Worm (Caenorhabditis elegans) whole organism, L1 larva: ENCODE results near the gene Y62H9A.9.

Source experiments
- C04F5.9 ChIP-seq: sonication (generic microtip); optimal IDR thresholded peaks from 2 replicates; lab custom pipeline; 2016; ENCODE audit warnings: missing genetic modification characterization, missing compliant biosample characterization
- C16A3.4 ChIP-seq: fragments of 150-350 bp; optimal IDR thresholded peaks from 2 replicates; lab custom pipeline; 2014; ENCODE audit warnings: missing biosample characterization, missing genetic modification characterization
- F16B12.6 ChIP-seq: fragments of 150-350 bp; optimal IDR thresholded peaks from 2 replicates; lab custom pipeline; 2014; ENCODE audit warnings: missing biosample characterization, missing genetic modification characterization
- Y116A8C.19 ChIP-seq: sonication (generic microtip); optimal IDR thresholded peaks from 2 replicates; lab custom pipeline; 2016; ENCODE audit warnings: missing compliant biosample characterization, missing genetic modification characterization, borderline replicate concordance
- aha-1 ChIP-seq: fragments of 150-350 bp; optimal IDR thresholded peaks from 2 replicates; lab custom pipeline; 2014; ENCODE audit warnings: missing biosample characterization, missing genetic modification characterization
- alr-1 ChIP-seq: fragments of 200-800 bp; sonication (Bioruptor generic); optimal IDR thresholded peaks from 2 replicates; lab custom pipeline; 2018; ENCODE audit warnings: borderline replicate concordance, mild to moderate bottlenecking, missing genetic modification characterization, missing compliant biosample characterization
- aly-2 ChIP-seq: fragments of 150-350 bp; optimal IDR thresholded peaks from 2 replicates; lab custom pipeline; 2014; ENCODE audit warnings: missing biosample characterization, missing genetic modification characterization
- ama-1 ChIP-seq: fragments of 150-350 bp; optimal IDR thresholded peaks from 2 replicates; lab custom pipeline; 2014
- blmp-1 ChIP-seq: fragments of 150-350 bp; optimal IDR thresholded peaks from 2 replicates; lab custom pipeline; 2014; ENCODE audit warnings: missing biosample characterization, missing genetic modification characterization
- ceh-90 ChIP-seq: sonication (generic microtip); optimal IDR thresholded peaks from 2 replicates; lab custom pipeline; 2016; ENCODE audit warnings: missing genetic modification characterization, missing compliant biosample characterization
- efl-1 ChIP-seq, 4 experiments: fragments of 150-350 bp; optimal IDR thresholded peaks in 3 of 4; peaks in 1 of 4; 1 replicate in 1 of 4; 2 replicates in 3 of 4; lab custom pipeline; 2014; ENCODE audit warnings: missing biosample characterization in 2 of 4, missing genetic modification characterization in 2 of 4, missing genetic modification reagents in 2 of 4
- egl-27 ChIP-seq, 2 experiments: fragments of 150-350 bp in 1 of 2; sonication (generic microtip); optimal IDR thresholded peaks; 3 replicates each; lab custom pipeline; 2017 to 2018; ENCODE audit warnings: missing biosample characterization in 2 of 2, missing genetic modification characterization in 2 of 2, missing genetic modification reagents in 2 of 2
- elt-3 ChIP-seq, 6 experiments: fragments of 150-350 bp in 1 of 6; sonication (generic microtip); optimal IDR thresholded peaks; 2 replicates each; lab custom pipeline; 2017 to 2018; ENCODE audit warnings: missing biosample characterization in 6 of 6, missing genetic modification characterization in 6 of 6, inconsistent platforms in 1 of 6
- ets-5 ChIP-seq: fragments of 200-800 bp; sonication (Bioruptor generic); IDR thresholded peaks from 2 replicates; pipeline ENCODE4 v1.3.6; 2022; ENCODE audit warnings: missing genetic modification characterization, missing compliant biosample characterization
- fkh-8 ChIP-seq: sonication (generic microtip); optimal IDR thresholded peaks from 2 replicates; lab custom pipeline; 2016; ENCODE audit warnings: mild to moderate bottlenecking, missing genetic modification characterization, missing compliant biosample characterization
- hpl-2 ChIP-seq: fragments of 150-350 bp; optimal IDR thresholded peaks from 2 replicates; lab custom pipeline; 2014; ENCODE audit warnings: missing biosample characterization, missing genetic modification reagents, missing genetic modification characterization
- irx-1 ChIP-seq: sonication (generic microtip); optimal IDR thresholded peaks from 2 replicates; lab custom pipeline; 2016; ENCODE audit warnings: missing genetic modification characterization, missing compliant biosample characterization
- isw-1 ChIP-seq: fragments of 200-800 bp; sonication (Bioruptor generic); IDR thresholded peaks from 2 replicates; pipeline ENCODE4 v1.3.6; 2022; ENCODE audit warnings: missing genetic modification characterization, missing compliant biosample characterization
- lin-14 ChIP-seq: fragments of 200-800 bp; sonication (Bioruptor generic); optimal IDR thresholded peaks from 2 replicates; lab custom pipeline; 2018; ENCODE audit warnings: mild to moderate bottlenecking, missing genetic modification characterization, moderate library complexity, missing compliant biosample characterization
- lin-15B ChIP-seq: fragments of 150-350 bp; sonication (generic microtip); optimal IDR thresholded peaks from 3 replicates; lab custom pipeline; 2014; ENCODE audit warnings: missing biosample characterization, missing genetic modification characterization
- lin-35 ChIP-seq, 2 experiments: fragments of 150-350 bp; optimal IDR thresholded peaks; 2 replicates each; lab custom pipeline; 2014; ENCODE audit warnings: missing biosample characterization in 2 of 2, missing genetic modification characterization in 2 of 2, missing genetic modification reagents in 2 of 2
- mab-9 ChIP-seq: fragments of 200-800 bp; sonication (Bioruptor generic); IDR thresholded peaks from 2 replicates; pipeline ENCODE4 v1.3.6; 2022; ENCODE audit warnings: missing genetic modification reagents, missing genetic modification characterization, missing compliant biosample characterization
- nhr-19 ChIP-seq: fragments of 200-800 bp; sonication (Bioruptor generic); conservative IDR thresholded peaks from 2 replicates; pipeline ENCODE4 v1.3.6; 2022; ENCODE audit warnings: missing genetic modification characterization, missing compliant biosample characterization
- nhr-47 ChIP-seq: sonication (generic microtip); optimal IDR thresholded peaks from 2 replicates; lab custom pipeline; 2016; ENCODE audit warnings: mild to moderate bottlenecking, missing genetic modification characterization, moderate library complexity, missing compliant biosample characterization
- nhr-77 ChIP-seq: fragments of 150-350 bp; optimal IDR thresholded peaks from 2 replicates; lab custom pipeline; 2014; ENCODE audit warnings: missing biosample characterization, missing genetic modification characterization
- nhr-85 ChIP-seq: sonication (generic microtip); peaks from one replicate; lab custom pipeline; 2016; ENCODE audit warnings: missing genetic modification characterization, inconsistent platforms, missing compliant biosample characterization
- pag-3 ChIP-seq: sonication (generic microtip); optimal IDR thresholded peaks from 2 replicates; lab custom pipeline; 2017; ENCODE audit warnings: missing genetic modification characterization, mild to moderate bottlenecking, missing compliant biosample characterization, antibody characterized with exemption, borderline replicate concordance; ENCODE audit not compliant: insufficient read depth
- sup-37 ChIP-seq: fragments of 200-800 bp; sonication (Bioruptor generic); optimal IDR thresholded peaks from 2 replicates; lab custom pipeline; 2018; ENCODE audit warnings: mild to moderate bottlenecking, missing genetic modification characterization, missing compliant biosample characterization
- tbx-2 ChIP-seq: sonication (generic microtip); optimal IDR thresholded peaks from 2 replicates; lab custom pipeline; 2016; ENCODE audit warnings: missing genetic modification characterization, missing compliant biosample characterization
- unc-130 ChIP-seq: fragments of 150-350 bp; optimal IDR thresholded peaks from 2 replicates; lab custom pipeline; 2017; ENCODE audit warnings: missing biosample characterization, missing genetic modification characterization, inconsistent platforms
- unc-86 ChIP-seq: sonication (generic microtip); optimal IDR thresholded peaks from 2 replicates; lab custom pipeline; 2016; ENCODE audit warnings: missing genetic modification characterization, missing compliant biosample characterization
- unc-98 ChIP-seq: fragments of 200-800 bp; sonication (Bioruptor generic); IDR thresholded peaks from 2 replicates; pipeline ENCODE4 v1.3.6; 2022; ENCODE audit warnings: missing genetic modification characterization, missing compliant biosample characterization
- zag-1 ChIP-seq: fragments of 150-350 bp; optimal IDR thresholded peaks from 2 replicates; lab custom pipeline; 2014; ENCODE audit warnings: missing biosample characterization, missing genetic modification characterization
- ztf-11 ChIP-seq, 2 experiments: sonication (generic microtip); optimal IDR thresholded peaks; 2 replicates each; lab custom pipeline; 2016 to 2017; ENCODE audit warnings: missing genetic modification characterization in 2 of 2, missing biosample characterization in 1 of 2, missing compliant biosample characterization in 1 of 2

Gene Y62H9A.9

DNA sequence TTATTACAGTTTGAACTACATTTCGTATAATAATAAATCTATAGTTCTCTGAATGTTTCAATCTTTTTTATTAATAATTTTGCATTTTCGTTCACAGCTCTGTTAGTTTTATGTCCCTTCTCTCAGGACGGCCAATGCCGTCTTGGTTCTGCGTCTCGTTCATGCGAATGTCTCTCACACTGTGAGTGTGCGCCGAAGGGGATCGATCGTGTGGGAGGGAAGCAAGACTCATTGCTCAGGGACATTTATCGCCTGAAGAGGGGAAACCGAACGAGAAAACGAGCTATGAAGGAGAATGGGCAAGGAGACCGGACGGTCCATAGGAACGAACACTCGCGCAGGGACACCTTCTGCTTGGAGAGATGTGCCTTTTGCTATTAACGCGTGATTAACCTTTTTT, 1.1 kb upstream of the Y62H9A.9 start (continued):
- TF ChIP-seq lin-15B (tag; lab: Kevin White, UChicago) (no peak), aha-1 (tag; lab: Kevin White, UChicago) (no peak), nhr-47 (tag; lab: Kevin White, UChicago) (peak; percentile 41), unc-86 (no peak), egl-27 (tag; optimal IDR thresholded peaks at IDR 0.05; lab: Kevin White, UChicago) (no peak), nhr-19 (GFP tag; lab: Robert Waterston, UW) (no peak), ztf-11 (tag; optimal IDR thresholded peaks at IDR 0.05; lab: Kevin White, UChicago) (no peak)

- TF ChIP-seq Y116A8C.19 (tag; lab: Kevin White, UChicago) = no peak
- TF ChIP-seq F16B12.6 = no peak
- no peak for TF ChIP-seq unc-98 (GFP tag; lab: Robert Waterston, UW)
- TF ChIP-seq C04F5.9 (tag; lab: Kevin White, UChicago) = no peak
- TF ChIP-seq efl-1 (optimal IDR thresholded peaks at IDR 0.05; lab: Kevin White, UChicago) = no peak
- no peak for TF ChIP-seq efl-1 (GFP tag; optimal IDR thresholded peaks at IDR 0.05 in 1 of 2; lab: Kevin White, UChicago)
- TF ChIP-seq nhr-77 (tag; lab: Kevin White, UChicago) = no peak
- TF ChIP-seq irx-1 (tag; lab: Kevin White, UChicago) = no peak
- no peak for TF ChIP-seq aha-1 (tag; lab: Kevin White, UChicago)
- no peak for TF ChIP-seq unc-130
- TF ChIP-seq ceh-90 (tag; lab: Kevin White, UChicago) = no peak
- no peak for TF ChIP-seq egl-27 (tag; optimal IDR thresholded peaks at IDR 0.05; lab: Kevin White, UChicago)
- TF ChIP-seq ama-1 = no peak
- TF ChIP-seq lin-35 (GFP tag; optimal IDR thresholded peaks at IDR 0.05; lab: Kevin White, UChicago) = no peak
Measured at ce11 chrX:11896708-11897107, 1.2 kb downstream of the Y62H9A.9 start.

ce11 chrX:11892328-11892727, 5.6 kb downstream of the Y62H9A.9 start, which contains the start of gene Y62H9A.8:
TSS of gene Y62H9A.8 (minus strand) at chrX:11892428.
- TF ChIP-seq zag-1 (tag; lab: Kevin White, UChicago) (no peak), lin-15B (tag; lab: Kevin White, UChicago) (no peak), nhr-19 (GFP tag; lab: Robert Waterston, UW) (no peak), sup-37 (GFP tag; lab: Kevin White, UChicago) (no peak), C16A3.4 (tag; lab: Kevin White, UChicago) (no peak), nhr-85 (tag; lab: Kevin White, UChicago) (no peak), egl-27 (tag; optimal IDR thresholded peaks at IDR 0.05; lab: Kevin White, UChicago) (no peak), mab-9 (GFP tag; lab: Robert Waterston, UW) (no peak), hpl-2 (GFP tag; lab: Kevin White, UChicago) (no peak), blmp-1 (no peak), lin-14 (GFP tag; lab: Kevin White, UChicago) (no peak), alr-1 (no peak), aly-2 (tag; lab: Kevin White, UChicago) (no peak), pag-3 (tag; lab: Kevin White, UChicago) (no peak), ama-1 (no peak), Y116A8C.19 (tag; lab: Kevin White, UChicago) (no peak), fkh-8 (tag; lab: Kevin White, UChicago) (no peak)

DNA sequence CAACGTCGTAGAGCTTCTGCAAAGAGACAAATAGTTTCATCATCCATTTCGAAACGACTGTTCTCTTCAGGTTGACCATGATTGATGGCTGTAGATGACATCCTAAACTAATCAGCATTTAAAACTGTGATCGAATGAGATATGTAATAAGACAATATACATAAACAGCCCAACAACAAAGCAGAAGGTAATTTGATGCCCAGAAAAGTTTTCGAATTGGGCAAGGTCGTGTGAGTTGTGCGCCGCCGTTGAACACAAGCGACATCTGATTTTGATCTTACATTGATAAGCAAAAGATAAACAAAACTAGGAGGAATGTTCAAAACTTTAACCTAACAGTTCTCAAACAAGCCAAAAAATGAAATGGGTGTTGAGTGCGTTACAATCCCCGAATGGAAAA, 12.4 kb downstream of the Y62H9A.9 start, which contains the start of gene Y62H9A.7:
TSS of gene Y62H9A.7 (minus strand) at position 101 of the 400 bp plus-strand sequence.
- TF ChIP-seq tbx-2 (tag; lab: Kevin White, UChicago) (no peak), elt-3 (tag; optimal IDR thresholded peaks at IDR 0.05; lab: Kevin White, UChicago) (no peak), isw-1 (GFP tag; lab: Robert Waterston, UW) (no peak), C16A3.4 (tag; lab: Kevin White, UChicago) (no peak), ets-5 (GFP tag; lab: Robert Waterston, UW) (no peak), ceh-90 (tag; lab: Kevin White, UChicago) (no peak), unc-86 (no peak), mab-9 (GFP tag; lab: Robert Waterston, UW) (no peak)
